Worm (Caenorhabditis elegans) whole organism, young adult: ENCODE results near the gene gln-6.
A peak's percentile ranks its signal among the peaks of the same experiment; 100 is the strongest.
"Not testable (repeated sequence)": the region's sequence is repeated elsewhere in the genome, so short reads cannot be mapped to it uniquely, and the experiment has no call there.

Source experiments
- B0019.2 ChIP-seq: fragments of 200-800 bp; sonication (Bioruptor generic); conservative IDR thresholded peaks from 2 replicates; pipeline ENCODE4 v1.3.6; 2022; ENCODE audit warnings: missing genetic modification reagents, missing genetic modification characterization, missing compliant biosample characterization
- C17E4.6 ChIP-seq: fragments of 200-800 bp; sonication (Bioruptor generic); IDR thresholded peaks from 2 replicates; pipeline ENCODE4 v1.3.6; 2022; ENCODE audit warnings: missing genetic modification reagents, missing genetic modification characterization, missing compliant biosample characterization
- D2030.7 ChIP-seq: fragments of 200-800 bp; sonication (Bioruptor generic); IDR thresholded peaks from 2 replicates; pipeline ENCODE4 v1.3.6; 2022; ENCODE audit warnings: missing genetic modification reagents, missing genetic modification characterization, missing compliant biosample characterization
- F33H1.4 ChIP-seq: fragments of 200-800 bp; sonication (Bioruptor generic); IDR thresholded peaks from 2 replicates; pipeline ENCODE4 v1.3.6; 2022; ENCODE audit warnings: missing genetic modification reagents, missing genetic modification characterization, missing compliant biosample characterization
- F37B4.10 ChIP-seq: fragments of 200-800 bp; sonication (Bioruptor generic); IDR thresholded peaks from 2 replicates; pipeline ENCODE4 v1.3.6; 2022; ENCODE audit warnings: missing genetic modification characterization, missing compliant biosample characterization
- F49E8.2 ChIP-seq: sonication (generic microtip); optimal IDR thresholded peaks from 3 replicates; lab custom pipeline; 2017; ENCODE audit warnings: missing genetic modification characterization, mild to moderate bottlenecking, missing compliant biosample characterization, antibody characterized with exemption, moderate library complexity; ENCODE audit not compliant: insufficient read depth
- F52B5.7 ChIP-seq: sonication (generic microtip); optimal IDR thresholded peaks from 2 replicates; lab custom pipeline; 2016; ENCODE audit warnings: mild to moderate bottlenecking, missing genetic modification characterization, missing compliant biosample characterization
- Y95B8A.8 ChIP-seq: fragments of 200-800 bp; sonication (Bioruptor generic); IDR thresholded peaks from 2 replicates; pipeline ENCODE4 v1.3.6; 2022; ENCODE audit warnings: missing genetic modification reagents, missing genetic modification characterization, missing compliant biosample characterization
- aptf-2 ChIP-seq: fragments of 200-800 bp; sonication (Bioruptor generic); conservative IDR thresholded peaks from 2 replicates; pipeline ENCODE4 v1.3.6; 2022; ENCODE audit warnings: missing genetic modification reagents, missing genetic modification characterization, missing compliant biosample characterization
- attf-6 ChIP-seq: fragments of 200-800 bp; sonication (Bioruptor generic); IDR thresholded peaks from 2 replicates; pipeline ENCODE4 v1.3.6; 2022; ENCODE audit warnings: missing genetic modification reagents, missing genetic modification characterization, missing compliant biosample characterization
- ceh-91 ChIP-seq: fragments of 200-800 bp; sonication (Bioruptor generic); IDR thresholded peaks from 2 replicates; pipeline ENCODE4 v1.3.6; 2022; ENCODE audit warnings: missing genetic modification reagents, missing genetic modification characterization, missing compliant biosample characterization
- dox-1 ChIP-seq: fragments of 200-800 bp; sonication (Bioruptor generic); IDR thresholded peaks from 2 replicates; pipeline ENCODE4 v1.3.6; 2022; ENCODE audit warnings: missing genetic modification reagents, missing genetic modification characterization, missing compliant biosample characterization
- dpl-1 ChIP-seq: fragments of 150-350 bp; optimal IDR thresholded peaks from 2 replicates; lab custom pipeline; 2014; ENCODE audit warnings: missing biosample characterization, missing genetic modification reagents, missing genetic modification characterization
- efl-1 ChIP-seq: fragments of 150-350 bp; optimal IDR thresholded peaks from 2 replicates; lab custom pipeline; 2014; ENCODE audit warnings: missing biosample characterization, missing genetic modification reagents, missing genetic modification characterization
- ekl-4 ChIP-seq: fragments of 200-800 bp; sonication (Bioruptor generic); IDR thresholded peaks from 2 replicates; pipeline ENCODE4 v1.3.6; 2022; ENCODE audit warnings: missing genetic modification reagents, missing genetic modification characterization, missing compliant biosample characterization
- hmg-20 ChIP-seq: fragments of 200-800 bp; sonication (Bioruptor generic); IDR thresholded peaks from 2 replicates; pipeline ENCODE4 v1.3.6; 2022; ENCODE audit warnings: missing genetic modification reagents, missing genetic modification characterization, missing compliant biosample characterization
- hsf-1 ChIP-seq: fragments of 200-800 bp; sonication (Bioruptor generic); IDR thresholded peaks from 2 replicates; pipeline ENCODE4 v1.3.6; 2022; ENCODE audit warnings: missing genetic modification reagents, missing genetic modification characterization, missing compliant biosample characterization
- lin-35 ChIP-seq, 3 experiments: fragments of 150-350 bp in 2 of 3; sonication (generic microtip) in 1 of 3; optimal IDR thresholded peaks; 2 replicates each; lab custom pipeline; 2014 to 2018; ENCODE audit warnings: missing biosample characterization in 3 of 3, missing genetic modification characterization in 3 of 3, missing genetic modification reagents in 3 of 3
- lin-54 ChIP-seq: fragments of 200-800 bp; sonication (Bioruptor generic); optimal IDR thresholded peaks from 2 replicates; lab custom pipeline; 2018; ENCODE audit warnings: mild to moderate bottlenecking, missing genetic modification characterization, missing compliant biosample characterization
- lsl-1 ChIP-seq: fragments of 200-800 bp; sonication (Bioruptor generic); optimal IDR thresholded peaks from 2 replicates; lab custom pipeline; 2018; ENCODE audit warnings: mild to moderate bottlenecking, missing genetic modification characterization, moderate library complexity, missing compliant biosample characterization
- madf-3 ChIP-seq: fragments of 200-800 bp; sonication (Bioruptor generic); IDR thresholded peaks from 2 replicates; pipeline ENCODE4 v1.3.6; 2022; ENCODE audit warnings: missing genetic modification reagents, missing genetic modification characterization, missing compliant biosample characterization
- madf-6 ChIP-seq: fragments of 200-800 bp; sonication (Bioruptor generic); IDR thresholded peaks from 2 replicates; pipeline ENCODE4 v1.3.6; 2022; ENCODE audit warnings: missing genetic modification reagents, missing genetic modification characterization, missing compliant biosample characterization
- madf-8 ChIP-seq: fragments of 200-800 bp; sonication (Bioruptor generic); conservative IDR thresholded peaks from 2 replicates; pipeline ENCODE4 v1.3.6; 2022; ENCODE audit warnings: missing genetic modification reagents, missing genetic modification characterization, missing compliant biosample characterization
- nfyb-1 ChIP-seq: fragments of 200-800 bp; sonication (Bioruptor generic); IDR thresholded peaks from 2 replicates; pipeline ENCODE4 v1.3.6; 2022; ENCODE audit warnings: missing genetic modification reagents, missing genetic modification characterization, missing compliant biosample characterization
- nhr-179 ChIP-seq: sonication (generic microtip); optimal IDR thresholded peaks from 2 replicates; lab custom pipeline; 2016; ENCODE audit warnings: mild to moderate bottlenecking, missing genetic modification characterization, missing compliant biosample characterization
- pbrm-1 ChIP-seq: fragments of 200-800 bp; sonication (Bioruptor generic); IDR thresholded peaks from 2 replicates; pipeline ENCODE4 v1.3.6; 2022; ENCODE audit warnings: missing genetic modification reagents, missing genetic modification characterization, missing compliant biosample characterization
- rcor-1 ChIP-seq: fragments of 200-800 bp; sonication (Bioruptor generic); IDR thresholded peaks from 2 replicates; pipeline ENCODE4 v1.3.6; 2022; ENCODE audit warnings: missing genetic modification reagents, missing genetic modification characterization, missing compliant biosample characterization
- snpc-1.1 ChIP-seq: sonication (generic microtip); optimal IDR thresholded peaks from 2 replicates; lab custom pipeline; 2017; ENCODE audit warnings: missing genetic modification characterization, mild to moderate bottlenecking, missing compliant biosample characterization, antibody characterized with exemption, moderate library complexity, missing genotype, missing genetic modification reagents; ENCODE audit not compliant: insufficient read depth
- snpc-3.4 ChIP-seq: sonication (generic microtip); optimal IDR thresholded peaks from 2 replicates; lab custom pipeline; 2017; ENCODE audit warnings: missing genetic modification characterization, mild to moderate bottlenecking, missing compliant biosample characterization, antibody characterized with exemption, moderate library complexity, missing genotype, missing genetic modification reagents
- snpc-4 ChIP-seq, 5 experiments: fragments of 150-350 bp in 1 of 5; sonication (generic microtip) in 4 of 5; optimal IDR thresholded peaks; 2 replicates each; lab custom pipeline; 2014 to 2018; ENCODE audit warnings: missing genetic modification characterization in 5 of 5, missing biosample characterization in 3 of 5, antibody characterized with exemption in 2 of 5, mild to moderate bottlenecking in 2 of 5, missing compliant biosample characterization in 2 of 5, missing genotype in 2 of 5, moderate library complexity in 2 of 5, missing genetic modification reagents in 1 of 5
- tlf-1 ChIP-seq: fragments of 200-800 bp; sonication (Bioruptor generic); optimal IDR thresholded peaks from 2 replicates; lab custom pipeline; 2018; ENCODE audit warnings: mild to moderate bottlenecking, missing genetic modification characterization, missing compliant biosample characterization
- unc-130 ChIP-seq: sonication (generic microtip); optimal IDR thresholded peaks from 2 replicates; lab custom pipeline; 2016; ENCODE audit warnings: missing genetic modification reagents, missing genetic modification characterization, missing compliant biosample characterization
- xnd-1 ChIP-seq: sonication (generic microtip); optimal IDR thresholded peaks from 2 replicates; lab custom pipeline; 2016; ENCODE audit warnings: missing genotype, missing genetic modification reagents, missing genetic modification characterization, missing compliant biosample characterization
- ztf-28 ChIP-seq: fragments of 200-800 bp; sonication (Bioruptor generic); IDR thresholded peaks from 2 replicates; pipeline ENCODE4 v1.3.6; 2022; ENCODE audit warnings: missing genetic modification reagents, missing genetic modification characterization, missing compliant biosample characterization

The gln-6 gene

ce11 chrIV:9740851-9741549 is at the start of gene gln-6:
gln-6 (minus strand) TSS chrIV:9740901.
- peak; percentile 17 for TF ChIP-seq snpc-1.1 (tag; lab: Kevin White, UChicago)
- peak; percentile 40 for TF ChIP-seq F49E8.2
- TF ChIP-seq snpc-4 (GFP tag; optimal IDR thresholded peaks at IDR 0.05; lab: Kevin White, UChicago), result not testable (repeated sequence)
- peak in 1 of 4 experiments; percentile 28 for TF ChIP-seq snpc-4 (tag; optimal IDR thresholded peaks at IDR 0.05; lab: Kevin White, UChicago)
- TF ChIP-seq snpc-3.4 (tag; lab: Kevin White, UChicago), result peak; percentile 51
- TF ChIP-seq B0019.2, result peak; percentile 67
- peak; percentile 90 for TF ChIP-seq madf-8 (GFP tag; lab: Robert Waterston, UW)
- TF ChIP-seq ekl-4, result 0 out of 2 replicates have a peak, but pooled peaks have one; percentile 19
- TF ChIP-seq aptf-2 (GFP tag; lab: Robert Waterston, UW), result peak; percentile 32; the same call in 1 of the 2 replicates
- peak; percentile 86 for TF ChIP-seq madf-3
- peak; percentile 62; the same call in 1 of the 2 replicates for TF ChIP-seq Y95B8A.8 (GFP tag; lab: Robert Waterston, UW)
- TF ChIP-seq efl-1 (GFP tag; lab: Kevin White, UChicago), result peak; percentile 94
- TF ChIP-seq ceh-91, result peak; percentile 89
- TF ChIP-seq dpl-1 (GFP tag; lab: Kevin White, UChicago), result peak; percentile 80
- peak; percentile 37; the same call in 1 of the 2 replicates for TF ChIP-seq pbrm-1 (GFP tag; lab: Robert Waterston, UW)
- peak; percentile 35 for TF ChIP-seq unc-130 (GFP tag; lab: Kevin White, UChicago)
- peak; percentile 65 for TF ChIP-seq lsl-1 (GFP tag; lab: Kevin White, UChicago)
- peak; percentile 67 for TF ChIP-seq tlf-1 (GFP tag; lab: Kevin White, UChicago)
- peak; percentile 71 for TF ChIP-seq F33H1.4 (GFP tag; lab: Robert Waterston, UW)
- TF ChIP-seq lin-35 (GFP tag; optimal IDR thresholded peaks at IDR 0.05; lab: Kevin White, UChicago), result peak in 1 of 3 experiments; percentile 44
- TF ChIP-seq D2030.7, result peak; percentile 91; the same call in 1 of the 2 replicates
- peak; percentile 84 for TF ChIP-seq xnd-1 (tag; lab: Kevin White, UChicago)
- 0 out of 2 replicates have a peak, but pooled peaks have one; percentile 39 for TF ChIP-seq rcor-1 (GFP tag; lab: Robert Waterston, UW)
- TF ChIP-seq nfyb-1 (GFP tag; lab: Robert Waterston, UW), result peak; percentile 25; the same call in 1 of the 2 replicates
- peak; percentile 61; the same call in 1 of the 2 replicates for TF ChIP-seq hsf-1 (GFP tag; lab: Robert Waterston, UW)
- TF ChIP-seq dox-1 (GFP tag; lab: Robert Waterston, UW), result peak; percentile 82
- peak; percentile 67; the same call in 1 of the 2 replicates for TF ChIP-seq C17E4.6
- 0 out of 2 replicates have a peak, but pooled peaks have one; percentile 38 for TF ChIP-seq ztf-28 (GFP tag; lab: Robert Waterston, UW)
- peak; percentile 96 for TF ChIP-seq madf-6 (GFP tag; lab: Robert Waterston, UW)

DNA sequence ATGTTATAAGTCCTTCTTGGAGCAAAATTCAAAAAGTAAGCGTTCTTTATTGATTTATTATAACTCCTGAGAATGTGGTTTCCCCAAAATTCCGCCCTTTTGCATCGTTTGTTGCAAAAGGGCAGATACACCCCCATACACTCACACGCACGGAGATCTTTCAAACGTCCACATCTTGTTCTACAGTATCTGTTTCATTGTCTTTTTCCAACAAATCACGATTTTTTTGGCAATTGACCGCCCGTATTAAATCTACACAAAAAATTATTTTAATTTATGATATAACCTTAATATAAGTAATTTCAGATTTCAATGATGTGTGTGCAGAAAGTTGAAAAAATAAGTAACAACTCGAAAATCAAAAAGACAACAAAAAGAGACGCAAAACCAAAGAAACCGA is 48.8 kb upstream of the gln-6 start, which contains the start of gene T13F2.4:
Gene T13F2.4, plus strand, starts transcription at position 301 of the 400 bp plus-strand sequence.
- no peak for TF ChIP-seq F52B5.7 (tag; lab: Kevin White, UChicago)
- TF ChIP-seq lsl-1 (GFP tag; lab: Kevin White, UChicago), result no peak
- TF ChIP-seq aptf-2 (GFP tag; lab: Robert Waterston, UW), result no peak
- TF ChIP-seq lin-54 (GFP tag; lab: Kevin White, UChicago), result no peak
- no peak for TF ChIP-seq F37B4.10
- no peak for TF ChIP-seq hmg-20 (GFP tag; lab: Robert Waterston, UW)
- TF ChIP-seq nhr-179 (tag; lab: Kevin White, UChicago), result no peak
- TF ChIP-seq attf-6 (GFP tag; lab: Robert Waterston, UW), result no peak
- TF ChIP-seq D2030.7, result no peak
